Worm (Caenorhabditis elegans): ENCODE data around the gene dlc-3.

Gene dlc-3

ce11 chrIV:16397845-16398607, 34.0 kb upstream of the dlc-3 start (continued):
- peak; percentile 35 for TF ChIP-seq nhr-179 (tag; optimal IDR thresholded peaks at IDR 0.05)
- no peak for TF ChIP-seq hlh-26 (GFP tag; conservative IDR thresholded peaks at IDR 0.05)
- TF ChIP-seq ceh-40 (GFP tag; IDR thresholded peaks at IDR 0.05), result no peak
- peak; percentile 32 for TF ChIP-seq T07F8.4 (tag; optimal IDR thresholded peaks at IDR 0.05)
- TF ChIP-seq nhr-27 (tag; optimal IDR thresholded peaks at IDR 0.05), result peak; percentile 41
- TF ChIP-seq ZK185.1 (tag; optimal IDR thresholded peaks at IDR 0.05; ENCODE audit: poor library complexity, severe bottlenecking), result peak; percentile 52
- TF ChIP-seq egl-18 (GFP tag; IDR thresholded peaks at IDR 0.05), result 0 out of 2 replicates have a peak, but pooled peaks have one; percentile 18
- TF ChIP-seq Y95B8A.8 (GFP tag; IDR thresholded peaks at IDR 0.05), result no peak
- TF ChIP-seq F55B11.4 (tag; optimal IDR thresholded peaks at IDR 0.05; ENCODE audit: borderline replicate concordance, insufficient read depth), result no peak
- 0 out of 2 replicates have a peak, but pooled peaks have one; percentile 35 for TF ChIP-seq hsf-1 (GFP tag; IDR thresholded peaks at IDR 0.05)
- peak; percentile 32 for TF ChIP-seq lin-54 (GFP tag; optimal IDR thresholded peaks at IDR 0.05)
- TF ChIP-seq lin-40 (tag; optimal IDR thresholded peaks at IDR 0.05), result peak; percentile 18
- peak; percentile 83 for TF ChIP-seq ztf-18 (tag; optimal IDR thresholded peaks at IDR 0.05)
- TF ChIP-seq rec-8 (tag; optimal IDR thresholded peaks at IDR 0.05), result peak; percentile 46 to 60
- peak; percentile 70 for TF ChIP-seq mxl-1 (tag; optimal IDR thresholded peaks at IDR 0.05)
- peak; percentile 21 for TF ChIP-seq madf-10 (tag; optimal IDR thresholded peaks at IDR 0.05)
- peak; percentile 88 for TF ChIP-seq snpc-4 (GFP tag; optimal IDR thresholded peaks at IDR 0.05)
- peak; percentile 18 to 96 (median 91) for TF ChIP-seq snpc-4 (tag; optimal IDR thresholded peaks at IDR 0.05)
- peak; percentile 91 for TF ChIP-seq tbp1 (GFP tag; optimal IDR thresholded peaks at IDR 0.05)
- peak; percentile 31 for TF ChIP-seq lsl-1 (GFP tag; optimal IDR thresholded peaks at IDR 0.05)
- peak; percentile 17 for TF ChIP-seq fkh-3 (tag; optimal IDR thresholded peaks at IDR 0.05)
- TF ChIP-seq ceh-27 (GFP tag; optimal IDR thresholded peaks at IDR 0.05), result peak; percentile 43
- peak; percentile 88 for TF ChIP-seq rpc-1 (optimal IDR thresholded peaks at IDR 0.05)
- TF ChIP-seq rpc-1 (tag; optimal IDR thresholded peaks at IDR 0.05), result peak; percentile 87
- no peak for TF ChIP-seq nfya-2 (GFP tag; IDR thresholded peaks at IDR 0.05)
- TF ChIP-seq tbx-9 (tag; optimal IDR thresholded peaks at IDR 0.05; ENCODE audit: borderline replicate concordance), result no peak
- TF ChIP-seq hmg-20 (GFP tag; IDR thresholded peaks at IDR 0.05), result peak; percentile 56; the same call in 1 of the 2 replicates
- TF ChIP-seq madf-6 (GFP tag; IDR thresholded peaks at IDR 0.05), result peak; percentile 50
- TF ChIP-seq tlf-1 (GFP tag; optimal IDR thresholded peaks at IDR 0.05), result no peak
- peak; percentile 85; the same call in 1 of the 2 replicates for TF ChIP-seq cebp-2 (GFP tag; IDR thresholded peaks at IDR 0.05)
- no peak for TF ChIP-seq F39B2.1 (GFP tag; IDR thresholded peaks at IDR 0.05)
- peak; percentile 56; the same call in 1 of the 2 replicates for TF ChIP-seq B0336.3 (GFP tag; IDR thresholded peaks at IDR 0.05)
- peak; percentile 75 for TF ChIP-seq D2030.7 (GFP tag; IDR thresholded peaks at IDR 0.05)
- TF ChIP-seq attf-6 (GFP tag; IDR thresholded peaks at IDR 0.05), result peak; percentile 96
- peak; percentile 85 for TF ChIP-seq die-1 (tag; optimal IDR thresholded peaks at IDR 0.05)
- TF ChIP-seq chd-7 (tag; optimal IDR thresholded peaks at IDR 0.05), result peak; percentile 70
- TF ChIP-seq bed-2 (GFP tag; IDR thresholded peaks at IDR 0.05), result no peak
- TF ChIP-seq ama-1 (optimal IDR thresholded peaks at IDR 0.05), result no peak
- peak; percentile 50 to 56 for TF ChIP-seq ama-1 (GFP tag; optimal IDR thresholded peaks at IDR 0.05)
- TF ChIP-seq F10E7.11 (tag; optimal IDR thresholded peaks at IDR 0.05), result no peak
- TF ChIP-seq aptf-2 (GFP tag; conservative IDR thresholded peaks at IDR 0.05), result no peak
- peak; percentile 44; the same call in 1 of the 2 replicates for TF ChIP-seq B0019.2 (GFP tag; conservative IDR thresholded peaks at IDR 0.05)
- peak in 1 of 3 experiments; percentile 43 for TF ChIP-seq lin-35 (GFP tag; optimal IDR thresholded peaks at IDR 0.05)
- TF ChIP-seq attf-5 (GFP tag; optimal IDR thresholded peaks at IDR 0.05), result peak; percentile 44
- no peak for TF ChIP-seq attf-3 (GFP tag; conservative IDR thresholded peaks at IDR 0.05)
- TF ChIP-seq K12H6.12 (tag; optimal IDR thresholded peaks at IDR 0.05), result no peak
- TF ChIP-seq ceh-58 (GFP tag; IDR thresholded peaks at IDR 0.05), result no peak
- TF ChIP-seq akir-1 (GFP tag; optimal IDR thresholded peaks at IDR 0.05), result no peak
